Worm (Caenorhabditis elegans) whole organism, L3 larva: ENCODE results near the gene T01H3.5.

Source experiments
- R02D3.7 ChIP-seq: fragments of 150-350 bp; optimal IDR thresholded peaks from 2 replicates; lab custom pipeline; 2014; ENCODE audit warnings: missing biosample characterization, missing genetic modification characterization
- ZK546.5 ChIP-seq: sonication (generic microtip); optimal IDR thresholded peaks from 2 replicates; lab custom pipeline; 2017; ENCODE audit warnings: missing biosample characterization, missing genetic modification characterization
- egl-27 ChIP-seq: sonication (generic microtip); optimal IDR thresholded peaks from 4 replicates; lab custom pipeline; 2017; ENCODE audit warnings: missing biosample characterization, missing genetic modification reagents, missing genetic modification characterization
- elt-1 ChIP-seq: fragments of 150-350 bp; optimal IDR thresholded peaks from 2 replicates; lab custom pipeline; 2014; ENCODE audit warnings: missing biosample characterization, missing genetic modification characterization
- jun-1 ChIP-seq: fragments of 150-350 bp; optimal IDR thresholded peaks from 2 replicates; lab custom pipeline; 2014; ENCODE audit warnings: missing biosample characterization, missing genetic modification reagents, missing genetic modification characterization

- TF ChIP-seq elt-1 (tag; lab: Kevin White, UChicago) = no peak
- TF ChIP-seq ZK546.5 (tag; lab: Kevin White, UChicago) = no peak
- TF ChIP-seq egl-27 (tag; lab: Kevin White, UChicago) = no peak
- no peak for TF ChIP-seq R02D3.7 (tag; lab: Kevin White, UChicago)
- no peak for TF ChIP-seq jun-1 (tag; lab: Kevin White, UChicago)
Observed at ce11 chrII:7850575-7850974, 28.8 kb upstream of the T01H3.5 start.
